Fruit fly (Drosophila melanogaster) whole organism, adult: ENCODE data around the gene spas.

ENCODE experiments used
- CG1620 ChIP-seq: fragments of 200-800 bp; sonication (Bioruptor generic); optimal IDR thresholded peaks from 2 replicates; lab custom pipeline; 2016; ENCODE audit warnings: missing biosample characterization, missing genetic modification characterization
- ovo ChIP-seq: fragments of 200-800 bp; sonication (Bioruptor generic); optimal IDR thresholded peaks from 2 replicates; lab custom pipeline; 2016; ENCODE audit warnings: missing biosample characterization, missing genetic modification characterization

DNA sequence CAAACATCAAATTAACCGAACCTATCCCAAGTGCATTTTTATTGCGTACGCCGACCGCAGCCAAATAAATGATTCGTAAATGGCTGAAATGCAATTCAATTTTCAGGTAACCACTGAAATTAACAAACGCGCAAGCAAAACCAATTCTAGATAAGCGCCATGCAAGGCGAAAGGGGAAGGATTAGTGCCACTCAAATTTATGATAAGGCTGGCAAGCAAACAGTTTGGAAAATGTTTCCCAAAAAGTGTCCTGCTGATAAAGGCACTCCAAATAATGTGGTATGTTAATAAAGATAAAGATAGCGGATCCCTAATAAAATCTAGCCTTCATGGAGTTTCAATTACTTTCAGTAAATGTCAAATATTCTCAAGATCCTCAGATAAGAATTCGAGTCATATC, 10.8 kb upstream of the spas start:
- no peak for TF ChIP-seq CG1620 (GFP tag; lab: Kevin White, UChicago)
- TF ChIP-seq ovo (GFP tag; lab: Kevin White, UChicago), result no peak
